Worm (Caenorhabditis elegans): ENCODE data around the gene T05C12.8.

DNA sequence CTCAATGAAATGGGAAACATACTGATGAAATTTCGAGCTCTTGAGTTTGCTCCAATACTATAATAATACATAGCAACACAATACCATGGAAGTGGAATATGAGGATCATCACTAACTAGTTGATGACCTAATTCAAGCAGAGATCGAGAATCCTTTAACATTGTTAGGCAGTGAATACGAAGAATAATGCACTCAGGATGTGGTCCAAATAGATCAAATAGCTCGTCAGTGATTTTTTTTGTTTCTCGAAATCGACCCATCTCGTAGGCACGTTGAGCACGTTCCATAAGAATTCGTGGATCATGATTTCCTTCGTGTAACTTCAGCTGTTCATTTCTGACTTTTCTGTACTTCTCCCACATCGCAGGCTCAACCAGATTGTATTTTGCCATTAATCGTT, 29.4 kb downstream of the T05C12.8 start:
- TF ChIP-seq him-1 (tag; optimal IDR thresholded peaks at IDR 0.05) (no peak), unc-62 (GFP tag; optimal IDR thresholded peaks at IDR 0.05) (no peak), let-526 (GFP tag; IDR thresholded peaks at IDR 0.05) (no peak), lsl-1 (GFP tag; optimal IDR thresholded peaks at IDR 0.05) (no peak), snpc-4 (GFP tag; optimal IDR thresholded peaks at IDR 0.05) (no peak), snpc-4 (tag; optimal IDR thresholded peaks at IDR 0.05) (no peak)

All from whole organism, young adult.